Worm (Caenorhabditis elegans) whole organism, mixed stage, embryonic: ENCODE results near the gene C18B2.5.

Experiments
- blmp-1 ChIP-seq: fragments of 150-350 bp; optimal IDR thresholded peaks from 2 replicates; lab custom pipeline; 2014; ENCODE audit warnings: missing biosample characterization, missing genetic modification characterization
- ceh-43 ChIP-seq: fragments of 200-800 bp; sonication (Bioruptor generic); optimal IDR thresholded peaks from 2 replicates; lab custom pipeline; 2018; ENCODE audit warnings: mild to moderate bottlenecking, missing genetic modification characterization, moderate library complexity, missing compliant biosample characterization
- ces-1 ChIP-seq: fragments of 150-350 bp; optimal IDR thresholded peaks from 2 replicates; lab custom pipeline; 2014; ENCODE audit warnings: missing biosample characterization, missing genetic modification reagents, missing genetic modification characterization
- elt-3 ChIP-seq: fragments of 150-350 bp; optimal IDR thresholded peaks from 2 replicates; lab custom pipeline; 2014; ENCODE audit warnings: missing biosample characterization, missing genetic modification characterization
- hlh-1 ChIP-seq: fragments of 150-350 bp; optimal IDR thresholded peaks from 2 replicates; lab custom pipeline; 2014; ENCODE audit warnings: missing biosample characterization, missing genetic modification reagents, missing genetic modification characterization
- lin-13 ChIP-seq: fragments of 150-350 bp; optimal IDR thresholded peaks from 2 replicates; lab custom pipeline; 2014; ENCODE audit warnings: missing biosample characterization, missing genetic modification characterization
- nhr-12 ChIP-seq: fragments of 150-350 bp; optimal IDR thresholded peaks from 2 replicates; lab custom pipeline; 2014; ENCODE audit warnings: missing biosample characterization, missing genetic modification characterization
- nhr-2 ChIP-seq: fragments of 150-350 bp; optimal IDR thresholded peaks from 2 replicates; lab custom pipeline; 2014; ENCODE audit warnings: missing biosample characterization, missing genetic modification characterization
- nhr-76 ChIP-seq: sonication (generic microtip); optimal IDR thresholded peaks from 2 replicates; lab custom pipeline; 2017; ENCODE audit warnings: missing biosample characterization, missing genetic modification characterization
- sem-2 ChIP-seq: fragments of 200-800 bp; sonication (Bioruptor generic); optimal IDR thresholded peaks from 2 replicates; lab custom pipeline; 2018; ENCODE audit warnings: mild to moderate bottlenecking, missing genetic modification characterization, missing compliant biosample characterization
- snpc-4 ChIP-seq: fragments of 150-350 bp; optimal IDR thresholded peaks from 2 replicates; lab custom pipeline; 2014; ENCODE audit warnings: missing biosample characterization, missing genetic modification characterization
- unc-120 ChIP-seq: sonication (generic microtip); optimal IDR thresholded peaks from 2 replicates; lab custom pipeline; 2017; ENCODE audit warnings: missing genetic modification characterization, missing compliant biosample characterization; ENCODE audit not compliant: poor library complexity, severe bottlenecking
- ztf-11 ChIP-seq: fragments of 150-350 bp; optimal IDR thresholded peaks from 2 replicates; lab custom pipeline; 2014; ENCODE audit warnings: missing biosample characterization, missing genetic modification characterization

ce11 chrX:3617218-3617617 is 6.3 kb upstream of the C18B2.5 start, which contains the start of gene del-9:
- no peak for TF ChIP-seq ces-1 (GFP tag; lab: Kevin White, UChicago)
- no peak for TF ChIP-seq elt-3
- no peak for TF ChIP-seq nhr-12
- no peak for TF ChIP-seq nhr-2 (tag; lab: Kevin White, UChicago)
- no peak for TF ChIP-seq blmp-1 (tag; lab: Kevin White, UChicago)
- TF ChIP-seq sem-2 (GFP tag; lab: Kevin White, UChicago), result no peak
- no peak for TF ChIP-seq hlh-1 (tag; lab: Kevin White, UChicago)
- TF ChIP-seq ceh-43 (GFP tag; lab: Kevin White, UChicago), result no peak
- TF ChIP-seq ztf-11 (tag; lab: Kevin White, UChicago), result no peak
- no peak for TF ChIP-seq unc-120 (tag; lab: Kevin White, UChicago)
- TF ChIP-seq lin-13, result no peak
- TF ChIP-seq nhr-76 (tag; lab: Kevin White, UChicago), result no peak
- no peak for TF ChIP-seq snpc-4 (tag; lab: Kevin White, UChicago)
